Fruit fly (Drosophila melanogaster): ENCODE data around the gene TwdlO.

DNA sequence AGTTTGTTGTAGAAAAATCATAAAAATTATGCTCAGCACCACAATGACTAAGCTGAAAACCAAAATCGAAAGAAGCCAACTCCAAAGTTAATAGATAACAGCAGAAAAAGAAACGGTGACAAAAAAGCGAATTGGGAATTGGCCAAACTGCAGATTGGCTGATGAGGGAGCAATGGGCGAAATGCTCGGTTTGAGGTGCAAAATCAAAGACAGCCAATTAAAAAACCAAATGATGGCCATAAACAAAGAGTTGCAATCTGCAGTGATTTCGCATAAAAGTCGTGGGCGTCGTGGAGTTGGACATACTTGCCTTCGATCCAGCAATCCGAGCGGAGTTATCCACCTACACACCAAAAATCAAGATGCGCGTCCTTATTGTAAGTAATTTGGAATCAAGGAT lies 6.9 kb upstream of the TwdlO start, which contains the start of gene TwdlH:
- TF ChIP-seq Ets98B (GFP tag; IDR thresholded peaks at IDR 0.05), result no peak
- TF ChIP-seq fd96Ca (GFP tag; IDR thresholded peaks at IDR 0.05), result no peak
- no peak for TF ChIP-seq CG10348 (GFP tag; IDR thresholded peaks at IDR 0.05)
- TF ChIP-seq CG8159 (tag; optimal IDR thresholded peaks at IDR 0.05), result no peak
- no peak for TF ChIP-seq gl (tag; optimal IDR thresholded peaks at IDR 0.05)

Data from whole organism, pupa.